Fruit fly (Drosophila melanogaster): Measurements from ENCODE around the gene Pvr.

DNA sequence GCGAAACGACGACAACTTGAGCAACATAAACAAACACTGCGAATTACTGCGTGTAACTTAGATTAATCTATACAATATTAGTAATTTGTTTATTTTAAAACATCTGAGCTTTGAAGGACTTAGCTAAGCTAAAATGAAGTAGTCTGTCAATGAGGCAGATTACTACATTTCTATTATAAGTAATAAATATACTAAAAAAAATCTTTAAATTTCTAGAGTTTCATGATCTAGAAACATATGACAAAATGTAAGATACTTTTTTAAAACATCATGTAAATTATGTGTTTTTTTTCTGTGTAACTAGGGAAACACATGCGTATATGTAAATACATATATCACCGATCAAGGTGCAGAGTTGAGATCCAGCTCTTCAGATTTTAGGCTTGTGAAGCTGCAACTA is 26.5 kb upstream of the Pvr start:
- TF ChIP-seq CG8478 (optimal IDR thresholded peaks at IDR 0.05) (no peak), CTCF (optimal IDR thresholded peaks at IDR 0.05) (no peak)
